Worm (Caenorhabditis elegans): Measurements from ENCODE around the gene gst-39.
"Not testable (repeated sequence)": the region's sequence is repeated elsewhere in the genome, so short reads cannot be mapped to it uniquely, and the experiment has no call there.

The gst-39 gene

ce11 chrII:15145594-15145993, 26.1 kb downstream of the gst-39 start, which contains the start of gene Y53F4B.27:
Gene Y53F4B.27, plus strand, starts transcription at chrII:15145894.
- no peak for TF ChIP-seq unc-62 (GFP tag; optimal IDR thresholded peaks at IDR 0.05)

ce11 chrII:15143729-15144128, 28.0 kb downstream of the gst-39 start:
- TF ChIP-seq unc-62 (GFP tag; optimal IDR thresholded peaks at IDR 0.05), result no peak

- TF ChIP-seq unc-62 (GFP tag; optimal IDR thresholded peaks at IDR 0.05), result not testable (repeated sequence)
Observed at ce11 chrII:15140881-15141280, 30.8 kb downstream of the gst-39 start, which contains the start of gene Y53F4B.26. Gene Y53F4B.26, minus strand, starts transcription at chrII:15140981.

ce11 chrII:15135886-15136285, 35.8 kb downstream of the gst-39 start, which contains the start of gene Y53F4B.25:
Gene Y53F4B.25, plus strand, starts transcription at chrII:15136186.
- TF ChIP-seq unc-62 (GFP tag; optimal IDR thresholded peaks at IDR 0.05), result no peak

- TF ChIP-seq unc-62 (GFP tag; optimal IDR thresholded peaks at IDR 0.05), result no peak
Observed at ce11 chrII:15134332-15134731, 37.4 kb downstream of the gst-39 start, which contains the start of gene Y53F4B.24. Gene Y53F4B.24, minus strand, starts transcription at chrII:15134432.

- TF ChIP-seq unc-62 (GFP tag; optimal IDR thresholded peaks at IDR 0.05), result no peak
Observed at ce11 chrII:15130512-15130911, 41.2 kb downstream of the gst-39 start, which contains the start of gene Y53F4B.62. Gene Y53F4B.62, minus strand, starts transcription at chrII:15130612.

- TF ChIP-seq unc-62 (GFP tag; optimal IDR thresholded peaks at IDR 0.05), result no peak
Observed at ce11 chrII:15124193-15124592, 47.5 kb downstream of the gst-39 start, which contains the start of gene Y53F4B.23. Gene Y53F4B.23, plus strand, starts transcription at chrII:15124504.
